Worm (Caenorhabditis elegans) whole organism, L4 larva: ENCODE data around the gene srw-85.

Source experiments
- Y105C5A.15 ChIP-seq: fragments of 200-800 bp; sonication (Bioruptor generic); IDR thresholded peaks from 2 replicates; pipeline ENCODE4 v1.3.6; 2022; ENCODE audit warnings: missing genetic modification characterization, missing compliant biosample characterization
- Y75B8A.6 ChIP-seq: fragments of 200-800 bp; sonication (Bioruptor generic); IDR thresholded peaks from 2 replicates; pipeline ENCODE4 v1.3.6; 2022; ENCODE audit warnings: missing genetic modification reagents, missing genetic modification characterization, missing compliant biosample characterization
- arid-1 ChIP-seq: fragments of 200-800 bp; sonication (Bioruptor generic); conservative IDR thresholded peaks from 2 replicates; pipeline ENCODE4 v1.3.6; 2022; ENCODE audit warnings: missing genetic modification reagents, missing genetic modification characterization, missing compliant biosample characterization
- ceh-28 ChIP-seq: fragments of 150-350 bp; optimal IDR thresholded peaks from 2 replicates; lab custom pipeline; 2014; ENCODE audit warnings: missing biosample characterization, missing genetic modification reagents, missing genetic modification characterization
- ctbp-1 ChIP-seq: fragments of 200-800 bp; sonication (Bioruptor generic); IDR thresholded peaks from 2 replicates; pipeline ENCODE4 v1.3.6; 2022; ENCODE audit warnings: missing genetic modification reagents, missing genetic modification characterization, missing compliant biosample characterization
- dmd-6 ChIP-seq: fragments of 200-800 bp; sonication (Bioruptor generic); IDR thresholded peaks from 2 replicates; pipeline ENCODE4 v1.3.6; 2022; ENCODE audit warnings: missing genetic modification reagents, missing genetic modification characterization, missing compliant biosample characterization
- dpl-1 ChIP-seq: fragments of 150-350 bp; optimal IDR thresholded peaks from 2 replicates; lab custom pipeline; 2014; ENCODE audit warnings: missing biosample characterization, missing genetic modification reagents, missing genetic modification characterization
- egl-43 ChIP-seq: fragments of 200-800 bp; sonication (Bioruptor generic); IDR thresholded peaks from 2 replicates; pipeline ENCODE4 v1.3.6; 2022; ENCODE audit warnings: missing genetic modification reagents, missing genetic modification characterization, missing compliant biosample characterization
- hlh-11 ChIP-seq: fragments of 200-800 bp; sonication (Bioruptor generic); optimal IDR thresholded peaks from 2 replicates; lab custom pipeline; 2018; ENCODE audit warnings: mild to moderate bottlenecking, missing genetic modification characterization, missing compliant biosample characterization
- hlh-30 ChIP-seq: sonication (generic microtip); optimal IDR thresholded peaks from 2 replicates; lab custom pipeline; 2017; ENCODE audit warnings: antibody characterized with exemption, mild to moderate bottlenecking, missing genetic modification characterization, missing compliant biosample characterization; ENCODE audit not compliant: insufficient read depth
- hmg-1.1 ChIP-seq: fragments of 200-800 bp; sonication (Bioruptor generic); IDR thresholded peaks from 2 replicates; pipeline ENCODE4 v1.3.6; 2022; ENCODE audit warnings: missing genetic modification reagents, missing genetic modification characterization, missing compliant biosample characterization
- jun-1 ChIP-seq: fragments of 150-350 bp; optimal IDR thresholded peaks from 2 replicates; lab custom pipeline; 2014; ENCODE audit warnings: missing biosample characterization, missing genetic modification reagents, missing genetic modification characterization
- lin-1 ChIP-seq: fragments of 200-800 bp; sonication (Bioruptor generic); IDR thresholded peaks from 2 replicates; pipeline ENCODE4 v1.3.6; 2022; ENCODE audit warnings: missing genetic modification reagents, missing genetic modification characterization, missing compliant biosample characterization
- lin-38 ChIP-seq: fragments of 200-800 bp; sonication (Bioruptor generic); IDR thresholded peaks from 2 replicates; pipeline ENCODE4 v1.3.6; 2022; ENCODE audit warnings: missing genetic modification reagents, missing genetic modification characterization, missing compliant biosample characterization
- lsy-2 ChIP-seq, 2 experiments: fragments of 150-350 bp in 1 of 2; sonication (generic microtip) in 1 of 2; optimal IDR thresholded peaks; 2 replicates each; lab custom pipeline; 2014 to 2017; ENCODE audit warnings: missing biosample characterization in 2 of 2, missing genetic modification characterization in 2 of 2
- madf-5 ChIP-seq, 2 experiments: fragments of 200-800 bp; sonication (Bioruptor generic); IDR thresholded peaks; 2 replicates each; pipeline ENCODE4 v1.3.6; 2022; ENCODE audit warnings: missing compliant biosample characterization in 2 of 2, missing genetic modification characterization in 2 of 2
- madf-9 ChIP-seq: fragments of 200-800 bp; sonication (Bioruptor generic); conservative IDR thresholded peaks from 2 replicates; pipeline ENCODE4 v1.3.6; 2022; ENCODE audit warnings: missing genetic modification reagents, missing genetic modification characterization, missing compliant biosample characterization
- mdl-1 ChIP-seq, 2 experiments: fragments of 150-350 bp in 1 of 2; sonication (generic microtip) in 1 of 2; optimal IDR thresholded peaks; 2 replicates each; lab custom pipeline; 2014 to 2017; ENCODE audit warnings: missing biosample characterization in 2 of 2, missing genetic modification characterization in 2 of 2
- mep-1 ChIP-seq: fragments of 150-350 bp; sonication (generic microtip); optimal IDR thresholded peaks from 3 replicates; lab custom pipeline; 2014; ENCODE audit warnings: missing biosample characterization, missing genetic modification characterization
- mes-2 ChIP-seq: sonication (generic microtip); optimal IDR thresholded peaks from 2 replicates; lab custom pipeline; 2016; ENCODE audit warnings: missing genotype, mild to moderate bottlenecking, missing genetic modification characterization, missing compliant biosample characterization; ENCODE audit not compliant: poor library complexity, severe bottlenecking
- nhr-11 ChIP-seq: fragments of 150-350 bp; optimal IDR thresholded peaks from 2 replicates; lab custom pipeline; 2014; ENCODE audit warnings: missing biosample characterization, missing genetic modification characterization
- nhr-77 ChIP-seq: fragments of 150-350 bp; optimal IDR thresholded peaks from 2 replicates; lab custom pipeline; 2014; ENCODE audit warnings: missing biosample characterization, missing genetic modification characterization
- pha-4 ChIP-seq, 2 experiments: fragments of 150-350 bp in 1 of 2; fragments of 200-800 bp in 1 of 2; sonication (Bioruptor generic) in 1 of 2; IDR thresholded peaks in 1 of 2; optimal IDR thresholded peaks in 1 of 2; 2 replicates each; pipeline versions ENCODE4 v1.3.6 to Lab custom; 2014 to 2022; ENCODE audit warnings: missing genetic modification characterization in 2 of 2, missing genetic modification reagents in 2 of 2, missing biosample characterization in 1 of 2, missing compliant biosample characterization in 1 of 2
- sdz-12 ChIP-seq: fragments of 200-800 bp; sonication (Bioruptor generic); optimal IDR thresholded peaks from 2 replicates; lab custom pipeline; 2018; ENCODE audit warnings: mild to moderate bottlenecking, missing genetic modification characterization, missing compliant biosample characterization
- skn-1 ChIP-seq: fragments of 150-350 bp; optimal IDR thresholded peaks from 2 replicates; lab custom pipeline; 2014; ENCODE audit warnings: missing biosample characterization, missing genetic modification characterization
- spr-1 ChIP-seq: sonication (generic microtip); optimal IDR thresholded peaks from 2 replicates; lab custom pipeline; 2016; ENCODE audit warnings: mild to moderate bottlenecking, missing genetic modification characterization, missing compliant biosample characterization
- unc-39 ChIP-seq: sonication (generic microtip); optimal IDR thresholded peaks from 2 replicates; lab custom pipeline; 2017; ENCODE audit warnings: missing biosample characterization, missing genetic modification characterization
- unc-62 ChIP-seq, 3 experiments: fragments of 150-350 bp in 1 of 3; sonication (generic microtip); optimal IDR thresholded peaks in 2 of 3; peaks in 1 of 3; 1 replicate in 1 of 3; 2 replicates in 2 of 3; lab custom pipeline; 2014 to 2017; ENCODE audit warnings: missing biosample characterization in 3 of 3, missing genetic modification characterization in 3 of 3, missing genetic modification reagents in 3 of 3, missing genotype in 1 of 3
- zag-1 ChIP-seq: fragments of 150-350 bp; optimal IDR thresholded peaks from 2 replicates; lab custom pipeline; 2014; ENCODE audit warnings: missing biosample characterization, missing genetic modification characterization
- zfp-2 ChIP-seq: sonication (generic microtip); optimal IDR thresholded peaks from 2 replicates; lab custom pipeline; 2016; ENCODE audit warnings: mild to moderate bottlenecking, missing genetic modification characterization, missing compliant biosample characterization
- zip-2 ChIP-seq: fragments of 150-350 bp; optimal IDR thresholded peaks from 2 replicates; lab custom pipeline; 2014; ENCODE audit warnings: missing biosample characterization, missing genetic modification characterization

Gene srw-85

DNA sequence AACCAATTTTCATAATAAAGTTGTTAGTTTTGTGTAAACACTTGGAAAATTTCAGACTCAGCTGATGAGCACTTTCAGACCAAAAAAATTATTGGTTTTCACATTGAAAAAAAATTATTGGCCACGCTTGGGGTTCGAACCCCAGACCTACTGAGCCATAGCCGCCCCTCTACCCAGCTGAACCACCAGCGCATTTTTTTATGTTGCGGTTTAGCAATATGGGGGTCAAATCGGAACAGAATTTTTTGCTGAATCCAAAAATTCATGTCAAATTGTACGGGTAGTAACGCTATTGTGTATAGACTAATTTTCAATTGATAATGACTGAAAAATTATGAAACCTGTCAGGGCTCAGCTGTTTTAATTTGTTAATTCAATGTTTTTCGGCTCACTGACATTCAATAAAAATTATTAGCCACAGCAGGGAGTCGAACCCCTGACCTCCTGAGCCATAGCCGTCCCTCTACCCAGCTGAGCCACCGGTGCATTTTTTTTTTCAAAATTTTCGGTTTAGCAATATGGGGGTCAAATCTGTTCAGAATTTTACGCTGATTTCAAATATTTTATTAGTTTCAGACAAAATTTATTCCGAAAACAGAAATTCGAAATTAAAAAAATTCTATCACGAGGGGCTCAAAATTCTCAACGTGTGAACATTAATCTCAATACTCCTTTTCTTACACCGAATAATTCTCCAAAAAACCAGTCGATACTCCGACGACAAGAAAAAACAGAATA, 34.2 kb downstream of the srw-85 start:
- TF ChIP-seq lin-38 (GFP tag; lab: Robert Waterston, UW) (0 out of 2 replicates have a peak, but pooled peaks have one; percentile 34), pha-4 (GFP tag; IDR thresholded peaks at IDR 0.05; lab: Robert Waterston, UW) (no peak), pha-4 (tag; optimal IDR thresholded peaks at IDR 0.05; lab: Kevin White, UChicago) (no peak), unc-62 (GFP tag; optimal IDR thresholded peaks at IDR 0.05 in 1 of 2; lab: Kevin White, UChicago) (peak in 1 of 2 experiments; percentile 62), unc-62 (tag; optimal IDR thresholded peaks at IDR 0.05; lab: Kevin White, UChicago) (no peak)

DNA sequence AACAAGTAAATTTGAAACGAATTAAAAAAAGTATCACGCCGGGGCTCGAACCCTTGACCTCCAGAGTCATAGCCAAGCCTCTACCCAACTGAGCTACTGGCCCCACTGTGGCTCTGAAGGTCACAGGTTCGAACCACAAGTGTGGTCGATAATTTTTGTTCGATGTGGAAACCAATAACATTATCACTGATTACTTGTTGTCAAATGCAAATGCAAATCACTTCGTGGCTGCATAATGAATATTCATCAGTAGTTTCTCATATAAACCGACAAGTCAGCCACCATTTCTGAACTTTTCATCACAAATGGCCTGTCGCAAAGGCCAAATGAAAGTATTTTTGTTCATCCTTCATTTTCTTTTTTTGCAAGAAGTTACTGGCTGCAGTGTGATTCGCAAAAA, 36.2 kb downstream of the srw-85 start, which contains the start of gene C25F9.8:
TSS of gene C25F9.8 (plus strand) at position 301 of the 400 bp plus-strand sequence.
- TF ChIP-seq madf-5 (GFP tag; IDR thresholded peaks at IDR 0.05; lab: Robert Waterston, UW) (no peak), dmd-6 (GFP tag; lab: Robert Waterston, UW) (no peak), sdz-12 (no peak), hlh-11 (no peak), madf-9 (GFP tag; lab: Robert Waterston, UW) (no peak)

DNA sequence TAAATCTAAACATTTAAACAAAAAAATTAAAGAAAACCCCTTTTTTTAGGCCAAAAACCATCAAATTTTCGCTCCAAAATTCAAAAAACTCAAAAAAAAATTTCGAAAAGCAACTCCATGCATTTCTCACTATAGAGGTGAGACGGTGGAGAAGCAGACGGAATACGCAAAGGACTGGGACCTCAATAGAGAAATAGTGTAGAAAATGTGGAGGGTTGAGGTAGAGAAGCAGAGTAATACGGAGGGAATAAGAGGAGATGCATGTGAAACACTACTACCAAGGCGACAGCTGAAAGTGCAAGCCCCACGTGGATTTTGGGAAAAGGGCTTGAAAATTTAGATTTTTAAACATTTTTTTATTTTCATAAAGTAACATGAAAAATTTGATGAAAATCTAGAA, 39.7 kb downstream of the srw-85 start:
- TF ChIP-seq Y75B8A.6 (GFP tag; lab: Robert Waterston, UW): no peak
- TF ChIP-seq mdl-1 (tag; optimal IDR thresholded peaks at IDR 0.05; lab: Kevin White, UChicago): peak in 1 of 2 experiments; percentile 26
- TF ChIP-seq hmg-1.1 (GFP tag; lab: Robert Waterston, UW): peak; percentile 22; the same call in 1 of the 2 replicates
- TF ChIP-seq Y105C5A.15 (GFP tag; lab: Robert Waterston, UW): no peak

DNA sequence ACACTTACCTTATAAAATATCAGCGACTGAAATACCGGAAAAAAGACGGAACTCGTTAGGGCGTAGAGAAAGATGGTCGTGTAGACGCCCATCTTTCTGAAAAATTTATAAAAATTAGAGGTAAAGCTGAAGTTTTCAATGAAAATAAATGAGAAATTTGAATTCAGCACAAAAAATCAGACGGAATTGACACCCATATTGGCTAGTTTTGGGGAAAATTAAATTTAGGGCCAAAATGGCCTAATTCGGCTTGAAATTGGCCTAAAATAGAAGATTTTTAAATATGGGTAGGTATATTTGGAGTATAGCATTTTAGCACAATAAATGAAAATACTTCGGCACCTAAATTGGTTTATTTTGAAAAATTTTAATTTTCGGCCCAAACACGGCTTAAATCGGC, 40.9 kb downstream of the srw-85 start, which contains the start of gene slcr-46.2:
TSS of gene slcr-46.2 (minus strand) at position 101 of the 400 bp plus-strand sequence.
- TF ChIP-seq nhr-77 (no peak), madf-9 (GFP tag; lab: Robert Waterston, UW) (no peak)

DNA sequence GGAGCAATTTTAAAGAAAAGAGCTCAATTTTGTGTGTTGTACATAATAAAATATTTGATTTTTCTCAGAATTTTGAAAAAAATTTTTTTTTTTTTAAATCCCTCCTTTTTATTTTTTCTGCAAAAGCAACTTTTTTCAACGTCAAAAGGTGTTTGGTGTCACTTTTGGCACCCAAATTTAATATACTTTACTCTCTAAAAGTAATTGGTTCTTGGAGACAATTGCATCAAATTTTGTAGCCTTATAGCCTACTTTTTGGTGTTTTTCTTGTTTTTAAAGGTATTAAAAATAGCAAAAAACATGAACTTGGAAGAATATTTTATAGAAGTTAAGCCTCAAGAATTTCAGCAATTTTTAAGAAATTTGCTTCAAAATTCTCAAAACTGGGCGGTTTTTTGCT, 50.0 kb downstream of the srw-85 start, which contains the start of gene srw-84:
TSS of gene srw-84 (plus strand) at position 301 of the 400 bp plus-strand sequence.
- no peak for TF ChIP-seq arid-1
- no peak for TF ChIP-seq zip-2 (tag; lab: Kevin White, UChicago)
- TF ChIP-seq nhr-11 (tag; lab: Kevin White, UChicago): no peak
- TF ChIP-seq lsy-2 (tag; optimal IDR thresholded peaks at IDR 0.05; lab: Kevin White, UChicago): no peak
- TF ChIP-seq lin-1 (GFP tag; lab: Robert Waterston, UW): no peak
- TF ChIP-seq skn-1: no peak
- TF ChIP-seq sdz-12: no peak
- TF ChIP-seq mes-2 (tag; lab: Kevin White, UChicago): no peak
- TF ChIP-seq egl-43 (GFP tag; lab: Robert Waterston, UW): no peak
- no peak for TF ChIP-seq zag-1
- TF ChIP-seq ceh-28 (tag; lab: Kevin White, UChicago): no peak
- TF ChIP-seq jun-1 (tag; lab: Kevin White, UChicago): no peak
- no peak for TF ChIP-seq hlh-30 (tag; lab: Kevin White, UChicago)
- no peak for TF ChIP-seq ctbp-1 (GFP tag; lab: Robert Waterston, UW)
- TF ChIP-seq unc-39: no peak
- no peak for TF ChIP-seq zfp-2 (tag; lab: Kevin White, UChicago)
- TF ChIP-seq dpl-1 (GFP tag; lab: Kevin White, UChicago): no peak
- TF ChIP-seq mep-1 (tag; lab: Kevin White, UChicago): no peak
- no peak for TF ChIP-seq spr-1 (tag; lab: Kevin White, UChicago)
- TF ChIP-seq mdl-1 (tag; optimal IDR thresholded peaks at IDR 0.05; lab: Kevin White, UChicago): no peak
- TF ChIP-seq, all 104 proteins: peak for 0
